Worm (Caenorhabditis elegans) whole organism, late embryonic: ENCODE measurements around the gene npr-37.

Experiments
- F13H6.1 ChIP-seq: sonication (generic microtip); optimal IDR thresholded peaks from 2 replicates; lab custom pipeline; 2016; ENCODE audit warnings: missing genetic modification characterization, missing compliant biosample characterization
- K02D7.2 ChIP-seq: sonication (generic microtip); optimal IDR thresholded peaks from 2 replicates; lab custom pipeline; 2017; ENCODE audit warnings: mild to moderate bottlenecking, missing genetic modification characterization, missing compliant biosample characterization
- K09A11.1 ChIP-seq: sonication (generic microtip); optimal IDR thresholded peaks from 2 replicates; lab custom pipeline; 2017; ENCODE audit warnings: antibody characterized with exemption, mild to moderate bottlenecking, missing genetic modification characterization, missing compliant biosample characterization; ENCODE audit not compliant: insufficient read depth
- T23F11.4 ChIP-seq: fragments of 200-800 bp; sonication (Bioruptor generic); optimal IDR thresholded peaks from 2 replicates; lab custom pipeline; 2018; ENCODE audit warnings: mild to moderate bottlenecking, missing genetic modification characterization, missing compliant biosample characterization
- Y22D7AL.16 ChIP-seq: sonication (generic microtip); optimal IDR thresholded peaks from 2 replicates; lab custom pipeline; 2016; ENCODE audit warnings: missing genetic modification characterization, missing compliant biosample characterization
- ahr-1 ChIP-seq: sonication (generic microtip); optimal IDR thresholded peaks from 2 replicates; lab custom pipeline; 2016; ENCODE audit warnings: missing genetic modification characterization, missing compliant biosample characterization
- ama-1 ChIP-seq: fragments of 150-350 bp; optimal IDR thresholded peaks from 2 replicates; lab custom pipeline; 2014
- ceh-14 ChIP-seq: sonication (generic microtip); optimal IDR thresholded peaks from 2 replicates; lab custom pipeline; 2016; ENCODE audit warnings: missing genotype, missing genetic modification characterization, missing compliant biosample characterization
- ceh-18 ChIP-seq: sonication (generic microtip); optimal IDR thresholded peaks from 2 replicates; lab custom pipeline; 2016; ENCODE audit warnings: missing genetic modification characterization, missing compliant biosample characterization
- ceh-19 ChIP-seq: fragments of 200-800 bp; sonication (Bioruptor generic); optimal IDR thresholded peaks from 2 replicates; lab custom pipeline; 2018; ENCODE audit warnings: mild to moderate bottlenecking, missing genetic modification characterization, missing compliant biosample characterization
- ceh-2 ChIP-seq: sonication (generic microtip); optimal IDR thresholded peaks from 2 replicates; lab custom pipeline; 2016; ENCODE audit warnings: missing genotype, missing genetic modification characterization, missing compliant biosample characterization
- ceh-24 ChIP-seq: sonication (generic microtip); optimal IDR thresholded peaks from 2 replicates; lab custom pipeline; 2016; ENCODE audit warnings: mild to moderate bottlenecking, missing genetic modification characterization, missing compliant biosample characterization
- ceh-30 ChIP-seq: fragments of 150-350 bp; optimal IDR thresholded peaks from 2 replicates; lab custom pipeline; 2014; ENCODE audit warnings: missing biosample characterization, missing genetic modification characterization
- ceh-31 ChIP-seq: sonication (generic microtip); optimal IDR thresholded peaks from 2 replicates; lab custom pipeline; 2016; ENCODE audit warnings: missing genetic modification characterization, missing compliant biosample characterization
- ceh-45 ChIP-seq: fragments of 200-800 bp; sonication (Bioruptor generic); IDR thresholded peaks from 2 replicates; pipeline ENCODE4 v1.3.6; 2022; ENCODE audit warnings: missing genetic modification reagents, missing genetic modification characterization, missing compliant biosample characterization
- ceh-48 ChIP-seq: sonication (generic microtip); optimal IDR thresholded peaks from 2 replicates; lab custom pipeline; 2016; ENCODE audit warnings: missing genetic modification characterization, inconsistent platforms, missing compliant biosample characterization
- ceh-6 ChIP-seq: fragments of 200-800 bp; sonication (Bioruptor generic); optimal IDR thresholded peaks from 2 replicates; lab custom pipeline; 2018; ENCODE audit warnings: mild to moderate bottlenecking, missing genetic modification characterization, missing compliant biosample characterization
- che-1 ChIP-seq: sonication (generic microtip); optimal IDR thresholded peaks from 2 replicates; lab custom pipeline; 2016; ENCODE audit warnings: mild to moderate bottlenecking, missing genetic modification characterization, missing compliant biosample characterization
- dmd-4 ChIP-seq: sonication (generic microtip); optimal IDR thresholded peaks from 2 replicates; lab custom pipeline; 2016; ENCODE audit warnings: borderline replicate concordance, missing genetic modification characterization, missing compliant biosample characterization
- dve-1 ChIP-seq: sonication (generic microtip); optimal IDR thresholded peaks from 2 replicates; lab custom pipeline; 2017; ENCODE audit warnings: antibody characterized with exemption, mild to moderate bottlenecking, missing genetic modification characterization, missing compliant biosample characterization
- elt-2 ChIP-seq: sonication (generic microtip); optimal IDR thresholded peaks from 2 replicates; lab custom pipeline; 2016; ENCODE audit warnings: missing genetic modification reagents, missing genetic modification characterization, missing compliant biosample characterization
- ets-4 ChIP-seq: sonication (generic microtip); optimal IDR thresholded peaks from 2 replicates; lab custom pipeline; 2016; ENCODE audit warnings: missing genetic modification characterization, missing compliant biosample characterization
- eyg-1 ChIP-seq: sonication (generic microtip); optimal IDR thresholded peaks from 2 replicates; lab custom pipeline; 2016; ENCODE audit warnings: missing genotype, missing genetic modification characterization, missing compliant biosample characterization
- fkh-10 ChIP-seq: fragments of 150-350 bp; optimal IDR thresholded peaks from 2 replicates; lab custom pipeline; 2014; ENCODE audit warnings: missing biosample characterization, missing genetic modification reagents, missing genetic modification characterization
- gmeb-2 ChIP-seq: sonication (generic microtip); optimal IDR thresholded peaks from 2 replicates; lab custom pipeline; 2016; ENCODE audit warnings: missing genetic modification characterization, inconsistent platforms, missing compliant biosample characterization
- hlh-30 ChIP-seq: sonication (generic microtip); optimal IDR thresholded peaks from 2 replicates; lab custom pipeline; 2017; ENCODE audit warnings: antibody characterized with exemption, missing genetic modification characterization, missing compliant biosample characterization; ENCODE audit not compliant: insufficient read depth
- hlh-6 ChIP-seq: sonication (generic microtip); optimal IDR thresholded peaks from 2 replicates; lab custom pipeline; 2016; ENCODE audit warnings: missing genotype, missing genetic modification characterization, missing compliant biosample characterization
- hlh-8 ChIP-seq: sonication (generic microtip); optimal IDR thresholded peaks from 2 replicates; lab custom pipeline; 2016; ENCODE audit warnings: missing genotype, missing genetic modification characterization, missing compliant biosample characterization
- lim-6 ChIP-seq: sonication (generic microtip); optimal IDR thresholded peaks from 2 replicates; lab custom pipeline; 2016; ENCODE audit warnings: missing genetic modification characterization, missing compliant biosample characterization
- madf-2 ChIP-seq: sonication (generic microtip); optimal IDR thresholded peaks from 2 replicates; lab custom pipeline; 2017; ENCODE audit warnings: missing genetic modification characterization, missing compliant biosample characterization
- mec-3 ChIP-seq: sonication (generic microtip); optimal IDR thresholded peaks from 2 replicates; lab custom pipeline; 2016; ENCODE audit warnings: borderline replicate concordance, missing genetic modification characterization, missing compliant biosample characterization
- nfya-1 ChIP-seq: sonication (generic microtip); optimal IDR thresholded peaks from 2 replicates; lab custom pipeline; 2017; ENCODE audit warnings: missing genetic modification characterization, mild to moderate bottlenecking, missing compliant biosample characterization, antibody characterized with exemption, moderate library complexity
- nhr-232 ChIP-seq: sonication (generic microtip); optimal IDR thresholded peaks from 2 replicates; lab custom pipeline; 2016; ENCODE audit warnings: missing genetic modification characterization, missing compliant biosample characterization
- npax-4 ChIP-seq: sonication (generic microtip); optimal IDR thresholded peaks from 2 replicates; lab custom pipeline; 2016; ENCODE audit warnings: missing genetic modification characterization, missing compliant biosample characterization
- odd-2 ChIP-seq: sonication (generic microtip); optimal IDR thresholded peaks from 2 replicates; lab custom pipeline; 2017; ENCODE audit warnings: antibody characterized with exemption, mild to moderate bottlenecking, missing genetic modification characterization, missing compliant biosample characterization
- pag-3 ChIP-seq: sonication (generic microtip); optimal IDR thresholded peaks from 2 replicates; lab custom pipeline; 2016; ENCODE audit warnings: missing compliant biosample characterization, missing genetic modification characterization, borderline replicate concordance
- pax-1 ChIP-seq: fragments of 150-350 bp; optimal IDR thresholded peaks from 2 replicates; lab custom pipeline; 2014; ENCODE audit warnings: missing biosample characterization, missing genetic modification characterization
- ref-2 ChIP-seq: sonication (generic microtip); optimal IDR thresholded peaks from 2 replicates; lab custom pipeline; 2016; ENCODE audit warnings: missing genetic modification characterization, missing compliant biosample characterization
- rnt-1 ChIP-seq: sonication (generic microtip); optimal IDR thresholded peaks from 2 replicates; lab custom pipeline; 2016; ENCODE audit warnings: missing genetic modification characterization, missing compliant biosample characterization
- sox-2 ChIP-seq: fragments of 200-800 bp; sonication (Bioruptor generic); IDR thresholded peaks from 2 replicates; pipeline ENCODE4 v1.3.6; 2022; ENCODE audit warnings: missing genetic modification reagents, missing genetic modification characterization, missing compliant biosample characterization
- sox-4 ChIP-seq: sonication (generic microtip); optimal IDR thresholded peaks from 2 replicates; lab custom pipeline; 2017; ENCODE audit warnings: mild to moderate bottlenecking, missing genetic modification characterization, inconsistent platforms, missing compliant biosample characterization
- syd-9 ChIP-seq: sonication (generic microtip); optimal IDR thresholded peaks from 2 replicates; lab custom pipeline; 2016; ENCODE audit warnings: mild to moderate bottlenecking, missing genetic modification characterization, moderate library complexity, missing compliant biosample characterization
- tbx-2 ChIP-seq: sonication (generic microtip); optimal IDR thresholded peaks from 2 replicates; lab custom pipeline; 2016; ENCODE audit warnings: missing genetic modification characterization, missing compliant biosample characterization
- ttx-3 ChIP-seq: sonication (generic microtip); optimal IDR thresholded peaks from 2 replicates; lab custom pipeline; 2016; ENCODE audit warnings: missing genetic modification reagents, missing genetic modification characterization, missing compliant biosample characterization
- unc-3 ChIP-seq, 2 experiments: fragments of 200-800 bp in 1 of 2; sonication (Bioruptor generic) in 1 of 2; sonication (generic microtip) in 1 of 2; conservative IDR thresholded peaks in 1 of 2; optimal IDR thresholded peaks in 1 of 2; 2 replicates each; pipeline versions ENCODE4 v1.3.6 to Lab custom; 2016 to 2022; ENCODE audit warnings: missing compliant biosample characterization in 2 of 2, missing genetic modification characterization in 2 of 2, missing genetic modification reagents in 1 of 2
- unc-42 ChIP-seq: sonication (generic microtip); optimal IDR thresholded peaks from 2 replicates; lab custom pipeline; 2016; ENCODE audit warnings: missing genotype, missing genetic modification characterization, missing compliant biosample characterization
- unc-55 ChIP-seq: sonication (generic microtip); optimal IDR thresholded peaks from 2 replicates; lab custom pipeline; 2017; ENCODE audit warnings: missing biosample characterization, missing genetic modification reagents, missing genetic modification characterization
- unc-86 ChIP-seq: sonication (generic microtip); optimal IDR thresholded peaks from 2 replicates; lab custom pipeline; 2016; ENCODE audit warnings: missing genetic modification characterization, missing compliant biosample characterization
- ztf-16 ChIP-seq: sonication (generic microtip); optimal IDR thresholded peaks from 2 replicates; lab custom pipeline; 2017; ENCODE audit warnings: missing genetic modification characterization, missing compliant biosample characterization

npr-37 gene

DNA sequence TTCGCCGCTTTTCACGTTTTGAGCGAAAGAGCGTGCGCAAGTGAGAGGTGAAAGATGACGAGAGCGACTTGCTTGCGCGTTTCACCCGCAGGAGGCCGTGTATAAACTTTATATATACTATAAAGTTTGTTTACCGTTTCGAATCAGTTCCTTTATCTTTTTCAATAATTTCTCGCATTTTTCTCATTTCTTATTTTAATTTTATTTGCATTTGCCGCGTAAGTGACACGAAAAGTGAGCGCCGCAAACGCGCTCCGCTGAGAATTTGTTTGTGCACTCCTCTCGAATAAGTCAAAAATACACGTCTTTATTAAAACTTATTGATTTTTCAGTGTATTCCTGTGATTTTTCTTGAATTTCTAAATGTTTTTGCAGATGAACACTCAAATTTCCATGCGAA lies 37.3 kb downstream of the npr-37 start, which contains the start of gene mrpl-55:
mrpl-55 (plus strand) TSS at position 364 of the 400 bp plus-strand sequence.
- TF ChIP-seq dmd-4 (tag; lab: Kevin White, UChicago) (no peak), ceh-31 (tag; lab: Kevin White, UChicago) (peak; percentile 71), ceh-45 (no peak), madf-2 (tag; lab: Kevin White, UChicago) (no peak), Y22D7AL.16 (no peak), fkh-10 (GFP tag; lab: Kevin White, UChicago) (no peak), K09A11.1 (tag; lab: Kevin White, UChicago) (no peak), eyg-1 (no peak), ama-1 (lab: Kevin White, UChicago) (no peak), ceh-48 (peak; percentile 75), dve-1 (tag; lab: Kevin White, UChicago) (peak; percentile 58), pag-3 (tag; lab: Kevin White, UChicago) (no peak), T23F11.4 (no peak), ref-2 (tag; lab: Kevin White, UChicago) (peak; percentile 31), rnt-1 (tag; lab: Kevin White, UChicago) (no peak), unc-42 (tag; lab: Kevin White, UChicago) (peak; percentile 71), hlh-30 (tag; lab: Kevin White, UChicago) (no peak), ets-4 (tag; lab: Kevin White, UChicago) (peak; percentile 17), nhr-232 (tag; lab: Kevin White, UChicago) (no peak), lim-6 (tag; lab: Kevin White, UChicago) (no peak), ceh-30 (tag; lab: Kevin White, UChicago) (no peak), ceh-19 (GFP tag; lab: Kevin White, UChicago) (no peak), sox-4 (tag; lab: Kevin White, UChicago) (no peak), ceh-24 (no peak), ttx-3 (tag; lab: Kevin White, UChicago) (no peak), syd-9 (tag; lab: Kevin White, UChicago) (no peak), unc-3 (GFP tag; conservative IDR thresholded peaks at IDR 0.05; lab: Robert Waterston, UW) (no peak), unc-3 (tag; optimal IDR thresholded peaks at IDR 0.05; lab: Kevin White, UChicago) (no peak), nfya-1 (tag; lab: Kevin White, UChicago) (peak; percentile 49), elt-2 (tag; lab: Kevin White, UChicago) (peak; percentile 54), hlh-8 (no peak), ztf-16 (no peak), mec-3 (tag; lab: Kevin White, UChicago) (no peak), pax-1 (tag; lab: Kevin White, UChicago) (peak; percentile 31), odd-2 (tag; lab: Kevin White, UChicago) (no peak), F13H6.1 (tag; lab: Kevin White, UChicago) (no peak), unc-55 (peak; percentile 32), ceh-18 (peak; percentile 52), sox-2 (GFP tag; lab: Robert Waterston, UW) (no peak), che-1 (peak; percentile 14), hlh-6 (no peak), ceh-2 (tag; lab: Kevin White, UChicago) (peak; percentile 28), npax-4 (tag; lab: Kevin White, UChicago) (no peak), unc-86 (peak; percentile 42), tbx-2 (tag; lab: Kevin White, UChicago) (peak; percentile 68), gmeb-2 (tag; lab: Kevin White, UChicago) (no peak), ceh-14 (tag; lab: Kevin White, UChicago) (peak; percentile 23), K02D7.2 (tag; lab: Kevin White, UChicago) (no peak), ahr-1 (tag; lab: Kevin White, UChicago) (no peak), ceh-6 (GFP tag; lab: Kevin White, UChicago) (no peak)
